Worm (Caenorhabditis elegans): ENCODE results near the gene kup-1.
A peak's percentile ranks its signal among the peaks of the same experiment; 100 is the strongest.

The kup-1 gene

ce11 chrV:12026878-12027477, 13.7 kb downstream of the kup-1 start:
- TF ChIP-seq hlh-11 (tag; optimal IDR thresholded peaks at IDR 0.05) (peak; percentile 25), unc-39 (tag; optimal IDR thresholded peaks at IDR 0.05) (no peak), unc-62 (GFP tag; optimal IDR thresholded peaks at IDR 0.05 in 1 of 2) (peak in 1 of 2 experiments; percentile 89), unc-62 (tag; optimal IDR thresholded peaks at IDR 0.05) (no peak), dve-1 (tag; optimal IDR thresholded peaks at IDR 0.05; ENCODE audit: insufficient read depth) (peak; percentile 3), sdz-12 (GFP tag; optimal IDR thresholded peaks at IDR 0.05) (no peak), R02D3.7 (tag; optimal IDR thresholded peaks at IDR 0.05) (no peak), F37D6.2 (tag; optimal IDR thresholded peaks at IDR 0.05) (peak; percentile 59), lsy-2 (tag; optimal IDR thresholded peaks at IDR 0.05) (peak; percentile 28 to 49), fkh-10 (GFP tag; optimal IDR thresholded peaks at IDR 0.05) (peak; percentile 93), vab-7 (GFP tag; IDR thresholded peaks at IDR 0.05) (peak; percentile 24; the same call in 1 of the 2 replicates), daf-19 (GFP tag; conservative IDR thresholded peaks at IDR 0.05) (no peak), D1046.2 (GFP tag; IDR thresholded peaks at IDR 0.05) (no peak), jun-1 (tag; optimal IDR thresholded peaks at IDR 0.05) (no peak), mep-1 (tag; optimal IDR thresholded peaks at IDR 0.05) (peak; percentile 31), rbr-2 (tag; optimal IDR thresholded peaks at IDR 0.05) (peak; percentile 76), nhr-77 (tag; optimal IDR thresholded peaks at IDR 0.05) (no peak), hmg-1.1 (GFP tag; IDR thresholded peaks at IDR 0.05) (peak; percentile 68), daf-16 (GFP tag; optimal IDR thresholded peaks at IDR 0.05) (peak in 1 of 2 experiments; percentile 33), daf-16 (tag; optimal IDR thresholded peaks at IDR 0.05) (no peak), hif-1 (tag; optimal IDR thresholded peaks at IDR 0.05) (peak in 1 of 2 experiments; percentile 5), ctbp-1 (GFP tag; IDR thresholded peaks at IDR 0.05) (peak; percentile 81), mdl-1 (tag; optimal IDR thresholded peaks at IDR 0.05) (peak in 1 of 2 experiments; percentile 90), egl-27 (tag; optimal IDR thresholded peaks at IDR 0.05) (no peak), skn-1 (tag; optimal IDR thresholded peaks at IDR 0.05) (no peak), mes-2 (tag; optimal IDR thresholded peaks at IDR 0.05; ENCODE audit: poor library complexity, severe bottlenecking) (peak; percentile 34), lir-3 (tag; optimal IDR thresholded peaks at IDR 0.05) (no peak), cey-2 (tag; optimal IDR thresholded peaks at IDR 0.05; ENCODE audit: borderline replicate concordance, insufficient read depth) (no peak), nhr-76 (tag; optimal IDR thresholded peaks at IDR 0.05) (no peak), hlh-30 (tag; optimal IDR thresholded peaks at IDR 0.05; ENCODE audit: insufficient read depth) (peak; percentile 86), nhr-6 (tag; optimal IDR thresholded peaks at IDR 0.05) (peak; percentile 39), nhr-11 (tag; optimal IDR thresholded peaks at IDR 0.05) (peak; percentile 83)

- TF ChIP-seq hif-1 (tag; optimal IDR thresholded peaks at IDR 0.05) (peak in 1 of 2 experiments; percentile 2), ztf-7 (tag; optimal IDR thresholded peaks at IDR 0.05) (no peak), dmd-9 (GFP tag; IDR thresholded peaks at IDR 0.05) (no peak), hmg-1.1 (GFP tag; IDR thresholded peaks at IDR 0.05) (no peak), nhr-76 (tag; optimal IDR thresholded peaks at IDR 0.05) (no peak), nhr-111 (GFP tag; optimal IDR thresholded peaks at IDR 0.05) (no peak), hlh-30 (tag; optimal IDR thresholded peaks at IDR 0.05; ENCODE audit: insufficient read depth) (peak; percentile 64), skn-1 (tag; optimal IDR thresholded peaks at IDR 0.05) (no peak), T26A8.4 (GFP tag; IDR thresholded peaks at IDR 0.05) (no peak), madf-9 (GFP tag; conservative IDR thresholded peaks at IDR 0.05) (no peak), egl-43 (GFP tag; IDR thresholded peaks at IDR 0.05) (no peak), dve-1 (tag; optimal IDR thresholded peaks at IDR 0.05; ENCODE audit: insufficient read depth) (no peak), F49E8.2 (tag; optimal IDR thresholded peaks at IDR 0.05; ENCODE audit: borderline replicate concordance) (no peak), zip-2 (tag; optimal IDR thresholded peaks at IDR 0.05) (no peak), ceh-82 (tag; optimal IDR thresholded peaks at IDR 0.05) (no peak), lin-29 (GFP tag; IDR thresholded peaks at IDR 0.05) (no peak), lin-13 (GFP tag; optimal IDR thresholded peaks at IDR 0.05) (no peak), vab-7 (GFP tag; IDR thresholded peaks at IDR 0.05) (no peak), ceh-44 (GFP tag; IDR thresholded peaks at IDR 0.05) (no peak), Y48G9A.11 (GFP tag; IDR thresholded peaks at IDR 0.05) (no peak), snpc-1.2 (GFP tag; IDR thresholded peaks at IDR 0.05) (no peak), nhr-42 (GFP tag; IDR thresholded peaks at IDR 0.05) (no peak), ceh-32 (tag; optimal IDR thresholded peaks at IDR 0.05; ENCODE audit: poor library complexity) (peak; percentile 28), mes-2 (tag; optimal IDR thresholded peaks at IDR 0.05; ENCODE audit: poor library complexity, severe bottlenecking) (no peak), pqm-1 (tag; optimal IDR thresholded peaks at IDR 0.05) (no peak), dpl-1 (GFP tag; optimal IDR thresholded peaks at IDR 0.05) (no peak)
Observed at ce11 chrV:12025683-12026082, 15.0 kb downstream of the kup-1 start.
